Worm (Caenorhabditis elegans) whole organism, mixed stage, embryonic: ENCODE results near the gene vang-1.

ENCODE experiments used
- bed-3 ChIP-seq: fragments of 200-800 bp; sonication (Bioruptor generic); optimal IDR thresholded peaks from 3 replicates; lab custom pipeline; 2018; ENCODE audit warnings: mild to moderate bottlenecking, missing genetic modification characterization, moderate library complexity, missing compliant biosample characterization
- blmp-1 ChIP-seq: fragments of 150-350 bp; optimal IDR thresholded peaks from 2 replicates; lab custom pipeline; 2014; ENCODE audit warnings: missing biosample characterization, missing genetic modification characterization
- elt-1 ChIP-seq: sonication (generic microtip); optimal IDR thresholded peaks from 2 replicates; lab custom pipeline; 2017; ENCODE audit warnings: missing genetic modification characterization, mild to moderate bottlenecking, missing compliant biosample characterization, antibody characterized with exemption, moderate library complexity, borderline replicate concordance; ENCODE audit not compliant: insufficient read depth
- flh-1 ChIP-seq: fragments of 200-800 bp; sonication (Bioruptor generic); optimal IDR thresholded peaks from 2 replicates; lab custom pipeline; 2018; ENCODE audit warnings: mild to moderate bottlenecking, missing genetic modification characterization, moderate library complexity, missing compliant biosample characterization
- hlh-1 ChIP-seq: fragments of 150-350 bp; optimal IDR thresholded peaks from 2 replicates; lab custom pipeline; 2014; ENCODE audit warnings: missing biosample characterization, missing genetic modification reagents, missing genetic modification characterization
- mab-5 ChIP-seq: fragments of 150-350 bp; optimal IDR thresholded peaks from 2 replicates; lab custom pipeline; 2014; ENCODE audit warnings: missing biosample characterization, missing genetic modification characterization
- mep-1 ChIP-seq: fragments of 150-350 bp; optimal IDR thresholded peaks from 2 replicates; lab custom pipeline; 2017; ENCODE audit warnings: missing biosample characterization, missing genetic modification reagents, missing genetic modification characterization, inconsistent platforms
- nhr-28 ChIP-seq: fragments of 150-350 bp; optimal IDR thresholded peaks from 2 replicates; lab custom pipeline; 2014; ENCODE audit warnings: missing biosample characterization, missing genetic modification characterization
- nhr-76 ChIP-seq: sonication (generic microtip); optimal IDR thresholded peaks from 2 replicates; lab custom pipeline; 2017; ENCODE audit warnings: missing biosample characterization, missing genetic modification characterization
- pha-4 ChIP-seq: fragments of 150-350 bp; optimal IDR thresholded peaks from 2 replicates; lab custom pipeline; 2018; ENCODE audit warnings: missing biosample characterization, missing genetic modification reagents, missing genetic modification characterization
- snpc-4 ChIP-seq: fragments of 150-350 bp; optimal IDR thresholded peaks from 2 replicates; lab custom pipeline; 2014; ENCODE audit warnings: missing biosample characterization, missing genetic modification characterization
- unc-39 ChIP-seq: fragments of 150-350 bp; optimal IDR thresholded peaks from 2 replicates; lab custom pipeline; 2014; ENCODE audit warnings: missing biosample characterization, missing genetic modification characterization
- unc-62 ChIP-seq: fragments of 150-350 bp; optimal IDR thresholded peaks from 2 replicates; lab custom pipeline; 2014; ENCODE audit warnings: missing biosample characterization, missing genetic modification reagents, missing genetic modification characterization

- no peak for TF ChIP-seq unc-62 (GFP tag; lab: Kevin White, UChicago)
- TF ChIP-seq mep-1 (tag; lab: Kevin White, UChicago): no peak
- no peak for TF ChIP-seq mab-5
- TF ChIP-seq hlh-1 (tag; lab: Kevin White, UChicago): no peak
- no peak for TF ChIP-seq nhr-28 (tag; lab: Kevin White, UChicago)
- TF ChIP-seq pha-4 (tag; lab: Kevin White, UChicago): no peak
- TF ChIP-seq elt-1 (tag; lab: Kevin White, UChicago): no peak
- TF ChIP-seq blmp-1 (tag; lab: Kevin White, UChicago): no peak
- TF ChIP-seq snpc-4: no peak
- TF ChIP-seq flh-1 (GFP tag; lab: Kevin White, UChicago): no peak
- TF ChIP-seq bed-3 (GFP tag; lab: Kevin White, UChicago): no peak
- TF ChIP-seq nhr-76: no peak
- TF ChIP-seq unc-39 (tag; lab: Kevin White, UChicago): no peak
These were observed 53.9 kb downstream of the vang-1 start for ce11 chrX:2939526-2939925.
